Worm (Caenorhabditis elegans): ENCODE results near the gene alr-1.

ce11 chrX:11134750-11135394 lies 9.5 kb upstream of the alr-1 start:
- TF ChIP-seq pha-4 (tag; optimal IDR thresholded peaks at IDR 0.05) (no peak), pros-1 (tag; optimal IDR thresholded peaks at IDR 0.05) (no peak), hlh-6 (tag; optimal IDR thresholded peaks at IDR 0.05) (no peak), ceh-34 (tag; optimal IDR thresholded peaks at IDR 0.05) (no peak), ttx-3 (tag; optimal IDR thresholded peaks at IDR 0.05) (no peak), ceh-48 (tag; optimal IDR thresholded peaks at IDR 0.05) (no peak), syd-9 (tag; optimal IDR thresholded peaks at IDR 0.05) (no peak), lin-11 (tag; optimal IDR thresholded peaks at IDR 0.05) (no peak)

Data from whole organism, late embryonic.